Fruit fly (Drosophila melanogaster): ENCODE results near the gene Flo2.
A peak's percentile ranks its signal among the peaks of the same experiment; 100 is the strongest.

Flo2 gene

dm6 chrX:14882536-14883118, 43.5 kb downstream of the Flo2 start, which contains the start of the genes CG45064 and CG45065 (continued):
- TF ChIP-seq zen2 (GFP tag; IDR thresholded peaks at IDR 0.05; ENCODE audit: partially characterized antibody) = no peak
- peak; percentile 95 for TF ChIP-seq CG31441 (GFP tag; IDR thresholded peaks at IDR 0.05)
- TF ChIP-seq Lpt (GFP tag; optimal IDR thresholded peaks at IDR 0.05) = no peak
- peak; percentile 46; the same call in 1 of the 2 replicates for TF ChIP-seq CG14667 (GFP tag; IDR thresholded peaks at IDR 0.05)
- peak; percentile 71 for TF ChIP-seq CG12659 (GFP tag; optimal IDR thresholded peaks at IDR 0.05)
- peak; percentile 83 for TF ChIP-seq Camta (GFP tag; optimal IDR thresholded peaks at IDR 0.05)
- TF ChIP-seq Opbp (GFP tag; IDR thresholded peaks at IDR 0.05; ENCODE audit: partially characterized antibody) = no peak
- TF ChIP-seq H15 (GFP tag; IDR thresholded peaks at IDR 0.05) = peak; percentile 86
- peak; percentile 95 for TF ChIP-seq dmrt99B (tag; optimal IDR thresholded peaks at IDR 0.05)
- peak; percentile 55; the same call in 2 of the 3 replicates for TF ChIP-seq CG11560 (tag; IDR thresholded peaks at IDR 0.05)
- peak; percentile 13 for TF ChIP-seq CG3838 (GFP tag; optimal IDR thresholded peaks at IDR 0.05)
- peak; percentile 73 for TF ChIP-seq btn (GFP tag; optimal IDR thresholded peaks at IDR 0.05)
- peak; percentile 83 for TF ChIP-seq CG32772 (GFP tag; IDR thresholded peaks at IDR 0.05)
- peak; percentile 75 for TF ChIP-seq nau (GFP tag; optimal IDR thresholded peaks at IDR 0.05)
- no peak for TF ChIP-seq CG2129 (GFP tag; IDR thresholded peaks at IDR 0.05; ENCODE audit: partially characterized antibody)
- peak; percentile 24 for TF ChIP-seq fd3F (GFP tag; optimal IDR thresholded peaks at IDR 0.05)
- peak; percentile 11 for TF ChIP-seq D19B (GFP tag; optimal IDR thresholded peaks at IDR 0.05)
- TF ChIP-seq pfk (GFP tag; optimal IDR thresholded peaks at IDR 0.05) = no peak
- peak; percentile 35 for TF ChIP-seq CG15514 (GFP tag; optimal IDR thresholded peaks at IDR 0.05)
- TF ChIP-seq CG4820 (GFP tag; optimal IDR thresholded peaks at IDR 0.05) = peak; percentile 80
- TF ChIP-seq CG15269 (tag; optimal IDR thresholded peaks at IDR 0.05) = peak; percentile 79
- peak; percentile 76 for TF ChIP-seq Hr3 (GFP tag; optimal IDR thresholded peaks at IDR 0.05)
- no peak for TF ChIP-seq mld (GFP tag; IDR thresholded peaks at IDR 0.05; ENCODE audit: partially characterized antibody)
- TF ChIP-seq CG12104 (GFP tag; optimal IDR thresholded peaks at IDR 0.05) = peak; percentile 47
- peak; percentile 82 for TF ChIP-seq jing (GFP tag; optimal IDR thresholded peaks at IDR 0.05)
- TF ChIP-seq TFAM (GFP tag; optimal IDR thresholded peaks at IDR 0.05) = no peak
- TF ChIP-seq bcd (GFP tag; optimal IDR thresholded peaks at IDR 0.05) = peak; percentile 81
- peak; percentile 11 for TF ChIP-seq slou (GFP tag; optimal IDR thresholded peaks at IDR 0.05)
- TF ChIP-seq Dbx (GFP tag; IDR thresholded peaks at IDR 0.05) = peak; percentile 56; the same call in 2 of the 3 replicates
- no peak for TF ChIP-seq CG10959 (GFP tag; IDR thresholded peaks at IDR 0.05)
- TF ChIP-seq stwl (tag; optimal IDR thresholded peaks at IDR 0.05) = no peak
- TF ChIP-seq unc-4 (GFP tag; IDR thresholded peaks at IDR 0.05; ENCODE audit: partially characterized antibody) = no peak
- no peak for TF ChIP-seq CG16813 (GFP tag; IDR thresholded peaks at IDR 0.05; ENCODE audit: partially characterized antibody)
- TF ChIP-seq CG9609 (GFP tag; optimal IDR thresholded peaks at IDR 0.05) = peak; percentile 79
- no peak for TF ChIP-seq pros (GFP tag; optimal IDR thresholded peaks at IDR 0.05)
- no peak for TF ChIP-seq chinmo (GFP tag; IDR thresholded peaks at IDR 0.05; ENCODE audit: partially characterized antibody)
- TF ChIP-seq twi (tag; optimal IDR thresholded peaks at IDR 0.05) = peak; percentile 61
- no peak for TF ChIP-seq pan (optimal IDR thresholded peaks at IDR 0.05)
- peak in 1 of 2 experiments; percentile 79 for TF ChIP-seq pan (GFP tag; optimal IDR thresholded peaks at IDR 0.05 in 1 of 2, IDR thresholded peaks at IDR 0.05 in 1 of 2)
- no peak for TF ChIP-seq B-H2 (GFP tag; optimal IDR thresholded peaks at IDR 0.05)
- TF ChIP-seq CG12219 (GFP tag; optimal IDR thresholded peaks at IDR 0.05) = peak; percentile 83
- TF ChIP-seq Dfd (GFP tag; optimal IDR thresholded peaks at IDR 0.05) = no peak
- TF ChIP-seq CG12236 (GFP tag; optimal IDR thresholded peaks at IDR 0.05) = peak; percentile 68
- peak; percentile 12 for TF ChIP-seq CG2116 (GFP tag; optimal IDR thresholded peaks at IDR 0.05)
- TF ChIP-seq pb (GFP tag; optimal IDR thresholded peaks at IDR 0.05) = peak; percentile 80
- TF ChIP-seq dpn (GFP tag; optimal IDR thresholded peaks at IDR 0.05) = peak; percentile 79 to 85
- TF ChIP-seq Oli (tag; optimal IDR thresholded peaks at IDR 0.05) = peak; percentile 91
- peak; percentile 93 for TF ChIP-seq CG2678 (tag; optimal IDR thresholded peaks at IDR 0.05)
- TF ChIP-seq CG8359 (GFP tag; optimal IDR thresholded peaks at IDR 0.05; ENCODE audit: borderline replicate concordance) = peak; percentile 45
